Worm (Caenorhabditis elegans) whole organism, L4 larva: Measurements from ENCODE around the gene try-12.

ENCODE experiments used
- T26A8.4 ChIP-seq: fragments of 200-800 bp; sonication (Bioruptor generic); IDR thresholded peaks from 2 replicates; pipeline ENCODE4 v1.3.6; 2022; ENCODE audit warnings: missing genetic modification characterization, missing compliant biosample characterization
- ZK546.5 ChIP-seq, 2 experiments: sonication (generic microtip); optimal IDR thresholded peaks; 2 replicates each; lab custom pipeline; 2017; ENCODE audit warnings: missing biosample characterization in 2 of 2, missing genetic modification characterization in 2 of 2
- ama-1 ChIP-seq: fragments of 150-350 bp; optimal IDR thresholded peaks from 2 replicates; lab custom pipeline; 2014; ENCODE audit warnings: inconsistent platforms, mixed read lengths
- arid-1 ChIP-seq: fragments of 200-800 bp; sonication (Bioruptor generic); conservative IDR thresholded peaks from 2 replicates; pipeline ENCODE4 v1.3.6; 2022; ENCODE audit warnings: missing genetic modification reagents, missing genetic modification characterization, missing compliant biosample characterization
- daf-16 ChIP-seq, 3 experiments: sonication (generic microtip); optimal IDR thresholded peaks; 2 replicates each; lab custom pipeline; 2016 to 2017; ENCODE audit warnings: missing genetic modification characterization in 3 of 3, missing genetic modification reagents in 3 of 3, mild to moderate bottlenecking in 2 of 3, missing compliant biosample characterization in 2 of 3, missing biosample characterization in 1 of 3, moderate library complexity in 1 of 3
- daf-19 ChIP-seq: fragments of 200-800 bp; sonication (Bioruptor generic); conservative IDR thresholded peaks from 2 replicates; pipeline ENCODE4 v1.3.6; 2022; ENCODE audit warnings: missing genetic modification characterization, missing compliant biosample characterization
- daf-8 ChIP-seq: fragments of 200-800 bp; sonication (Bioruptor generic); IDR thresholded peaks from 2 replicates; pipeline ENCODE4 v1.3.6; 2022; ENCODE audit warnings: missing genetic modification characterization, missing compliant biosample characterization
- dmd-6 ChIP-seq: fragments of 200-800 bp; sonication (Bioruptor generic); IDR thresholded peaks from 2 replicates; pipeline ENCODE4 v1.3.6; 2022; ENCODE audit warnings: missing genetic modification reagents, missing genetic modification characterization, missing compliant biosample characterization
- egl-27 ChIP-seq: sonication (generic microtip); optimal IDR thresholded peaks from 3 replicates; lab custom pipeline; 2017; ENCODE audit warnings: missing biosample characterization, missing genetic modification reagents, missing genetic modification characterization
- hif-1 ChIP-seq, 2 experiments: sonication (generic microtip); optimal IDR thresholded peaks; 2 replicates each; lab custom pipeline; 2016 to 2017; ENCODE audit warnings: missing compliant biosample characterization in 2 of 2, missing genetic modification characterization in 2 of 2, missing genetic modification reagents in 2 of 2, missing genotype in 2 of 2, mild to moderate bottlenecking in 1 of 2
- hlh-11 ChIP-seq: fragments of 200-800 bp; sonication (Bioruptor generic); optimal IDR thresholded peaks from 2 replicates; lab custom pipeline; 2018; ENCODE audit warnings: mild to moderate bottlenecking, missing genetic modification characterization, missing compliant biosample characterization
- hlh-30 ChIP-seq: sonication (generic microtip); optimal IDR thresholded peaks from 2 replicates; lab custom pipeline; 2017; ENCODE audit warnings: antibody characterized with exemption, mild to moderate bottlenecking, missing genetic modification characterization, missing compliant biosample characterization; ENCODE audit not compliant: insufficient read depth
- lin-1 ChIP-seq: fragments of 200-800 bp; sonication (Bioruptor generic); IDR thresholded peaks from 2 replicates; pipeline ENCODE4 v1.3.6; 2022; ENCODE audit warnings: missing genetic modification reagents, missing genetic modification characterization, missing compliant biosample characterization
- lin-15B ChIP-seq: fragments of 150-350 bp; sonication (generic microtip); optimal IDR thresholded peaks from 3 replicates; lab custom pipeline; 2014; ENCODE audit warnings: missing biosample characterization, missing genetic modification characterization
- lin-29 ChIP-seq: fragments of 200-800 bp; sonication (Bioruptor generic); IDR thresholded peaks from 2 replicates; pipeline ENCODE4 v1.3.6; 2022; ENCODE audit warnings: missing genetic modification reagents, missing genetic modification characterization, missing compliant biosample characterization
- lin-38 ChIP-seq: fragments of 200-800 bp; sonication (Bioruptor generic); IDR thresholded peaks from 2 replicates; pipeline ENCODE4 v1.3.6; 2022; ENCODE audit warnings: missing genetic modification reagents, missing genetic modification characterization, missing compliant biosample characterization
- lsy-2 ChIP-seq, 2 experiments: fragments of 150-350 bp in 1 of 2; sonication (generic microtip) in 1 of 2; optimal IDR thresholded peaks; 2 replicates each; lab custom pipeline; 2014 to 2017; ENCODE audit warnings: missing biosample characterization in 2 of 2, missing genetic modification characterization in 2 of 2
- madf-9 ChIP-seq: fragments of 200-800 bp; sonication (Bioruptor generic); conservative IDR thresholded peaks from 2 replicates; pipeline ENCODE4 v1.3.6; 2022; ENCODE audit warnings: missing genetic modification reagents, missing genetic modification characterization, missing compliant biosample characterization
- mdl-1 ChIP-seq, 2 experiments: fragments of 150-350 bp in 1 of 2; sonication (generic microtip) in 1 of 2; optimal IDR thresholded peaks; 2 replicates each; lab custom pipeline; 2014 to 2017; ENCODE audit warnings: missing biosample characterization in 2 of 2, missing genetic modification characterization in 2 of 2
- mdt-29 ChIP-seq: fragments of 200-800 bp; sonication (Bioruptor generic); IDR thresholded peaks from 2 replicates; pipeline ENCODE4 v1.3.6; 2022; ENCODE audit warnings: missing genetic modification reagents, missing genetic modification characterization, missing compliant biosample characterization
- nhr-10 ChIP-seq: fragments of 150-350 bp; optimal IDR thresholded peaks from 2 replicates; lab custom pipeline; 2014; ENCODE audit warnings: missing biosample characterization, missing genetic modification characterization
- nhr-102 ChIP-seq: sonication (generic microtip); optimal IDR thresholded peaks from 2 replicates; lab custom pipeline; 2016; ENCODE audit warnings: mild to moderate bottlenecking, missing genetic modification characterization, moderate library complexity, missing compliant biosample characterization
- nhr-11 ChIP-seq: fragments of 150-350 bp; optimal IDR thresholded peaks from 2 replicates; lab custom pipeline; 2014; ENCODE audit warnings: missing biosample characterization, missing genetic modification characterization
- nhr-111 ChIP-seq: fragments of 200-800 bp; sonication (Bioruptor generic); optimal IDR thresholded peaks from 2 replicates; lab custom pipeline; 2018; ENCODE audit warnings: mild to moderate bottlenecking, missing genetic modification characterization, missing compliant biosample characterization
- nhr-42 ChIP-seq: fragments of 200-800 bp; sonication (Bioruptor generic); IDR thresholded peaks from 2 replicates; pipeline ENCODE4 v1.3.6; 2022; ENCODE audit warnings: missing genetic modification characterization, missing compliant biosample characterization
- rbr-2 ChIP-seq: sonication (generic microtip); optimal IDR thresholded peaks from 2 replicates; lab custom pipeline; 2016; ENCODE audit warnings: missing genotype, missing genetic modification characterization, missing compliant biosample characterization
- sdz-12 ChIP-seq: fragments of 200-800 bp; sonication (Bioruptor generic); optimal IDR thresholded peaks from 2 replicates; lab custom pipeline; 2018; ENCODE audit warnings: mild to moderate bottlenecking, missing genetic modification characterization, missing compliant biosample characterization
- set-16 ChIP-seq: fragments of 200-800 bp; sonication (Bioruptor generic); IDR thresholded peaks from 2 replicates; pipeline ENCODE4 v1.3.6; 2022; ENCODE audit warnings: missing genetic modification reagents, missing genetic modification characterization, missing compliant biosample characterization
- snpc-4 ChIP-seq: fragments of 150-350 bp; optimal IDR thresholded peaks from 2 replicates; lab custom pipeline; 2014; ENCODE audit warnings: missing biosample characterization, missing genetic modification characterization
- tag-97 ChIP-seq: fragments of 200-800 bp; sonication (Bioruptor generic); IDR thresholded peaks from 2 replicates; pipeline ENCODE4 v1.3.6; 2022; ENCODE audit warnings: missing genetic modification characterization, missing compliant biosample characterization
- unc-62 ChIP-seq, 3 experiments: fragments of 150-350 bp in 1 of 3; sonication (generic microtip); optimal IDR thresholded peaks in 2 of 3; peaks in 1 of 3; 1 replicate in 1 of 3; 2 replicates in 2 of 3; lab custom pipeline; 2014 to 2017; ENCODE audit warnings: missing biosample characterization in 3 of 3, missing genetic modification characterization in 3 of 3, missing genetic modification reagents in 3 of 3, missing genotype in 1 of 3
- zfp-2 ChIP-seq: sonication (generic microtip); optimal IDR thresholded peaks from 2 replicates; lab custom pipeline; 2016; ENCODE audit warnings: mild to moderate bottlenecking, missing genetic modification characterization, missing compliant biosample characterization
- zfp-3 ChIP-seq: fragments of 200-800 bp; sonication (Bioruptor generic); conservative IDR thresholded peaks from 2 replicates; pipeline ENCODE4 v1.3.6; 2022; ENCODE audit warnings: missing genetic modification reagents, missing genetic modification characterization, missing compliant biosample characterization
- zip-11 ChIP-seq: fragments of 200-800 bp; sonication (Bioruptor generic); IDR thresholded peaks from 2 replicates; pipeline ENCODE4 v1.3.6; 2022; ENCODE audit warnings: missing genetic modification characterization, missing compliant biosample characterization
- zip-2 ChIP-seq: fragments of 150-350 bp; optimal IDR thresholded peaks from 2 replicates; lab custom pipeline; 2014; ENCODE audit warnings: missing biosample characterization, missing genetic modification characterization

The try-12 gene

DNA sequence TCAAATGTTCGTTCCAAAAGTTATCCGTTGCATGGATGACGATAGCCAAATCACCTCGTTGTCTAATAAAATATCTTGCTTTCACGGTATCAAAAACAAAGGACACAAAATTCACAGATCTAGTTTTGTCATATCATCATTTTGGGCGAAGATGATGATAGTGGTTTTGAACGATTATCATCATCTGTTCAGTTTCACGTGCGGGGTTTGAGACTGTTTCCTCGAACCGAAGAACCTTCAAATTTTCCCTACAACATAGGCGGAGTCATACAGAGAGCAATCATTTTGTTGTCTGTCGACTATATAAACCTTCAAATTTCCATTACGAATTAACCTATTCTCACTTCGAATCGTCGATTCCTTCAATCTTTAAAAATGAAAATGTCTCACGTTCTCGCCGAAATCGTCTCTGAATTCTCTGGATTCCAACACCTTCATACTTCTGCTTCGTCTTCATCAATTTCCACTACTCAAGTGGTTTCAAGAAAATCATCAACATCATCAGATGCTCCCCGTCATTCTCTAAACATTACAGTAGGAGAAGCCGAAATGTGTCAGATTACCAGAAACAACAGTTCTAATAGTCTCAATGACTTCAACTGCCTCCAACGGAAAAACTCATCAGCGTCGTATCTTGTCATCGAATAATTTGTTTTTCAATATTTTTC, 35.9 kb upstream of the try-12 start, which contains the start of gene F18E3.11 (continued):
- TF ChIP-seq lsy-2 (tag; optimal IDR thresholded peaks at IDR 0.05; lab: Kevin White, UChicago) (no peak), mdt-29 (GFP tag; lab: Robert Waterston, UW) (peak; percentile 75; the same call in 1 of the 2 replicates), snpc-4 (tag; lab: Kevin White, UChicago) (no peak), hlh-11 (tag; lab: Kevin White, UChicago) (peak; percentile 71), ZK546.5 (tag; optimal IDR thresholded peaks at IDR 0.05; lab: Kevin White, UChicago) (no peak), daf-19 (GFP tag; lab: Robert Waterston, UW) (no peak), mdl-1 (tag; optimal IDR thresholded peaks at IDR 0.05; lab: Kevin White, UChicago) (peak in 1 of 2 experiments; percentile 69), egl-27 (tag; lab: Kevin White, UChicago) (no peak), nhr-10 (tag; lab: Kevin White, UChicago) (no peak), lin-1 (GFP tag; lab: Robert Waterston, UW) (no peak), daf-16 (GFP tag; optimal IDR thresholded peaks at IDR 0.05; lab: Kevin White, UChicago) (no peak), daf-16 (tag; optimal IDR thresholded peaks at IDR 0.05; lab: Kevin White, UChicago) (no peak), sdz-12 (no peak), nhr-111 (GFP tag; lab: Kevin White, UChicago) (no peak), tag-97 (GFP tag; lab: Robert Waterston, UW) (no peak), arid-1 (GFP tag; lab: Robert Waterston, UW) (no peak), nhr-102 (tag; lab: Kevin White, UChicago) (no peak), lin-15B (no peak), set-16 (GFP tag; lab: Robert Waterston, UW) (no peak), dmd-6 (GFP tag; lab: Robert Waterston, UW) (peak; percentile 23; the same call in 1 of the 2 replicates), nhr-11 (no peak), madf-9 (GFP tag; lab: Robert Waterston, UW) (no peak), zip-11 (GFP tag; lab: Robert Waterston, UW) (no peak), nhr-42 (GFP tag; lab: Robert Waterston, UW) (no peak), hif-1 (tag; optimal IDR thresholded peaks at IDR 0.05; lab: Kevin White, UChicago) (peak in 1 of 2 experiments; percentile 50), rbr-2 (tag; lab: Kevin White, UChicago) (no peak), zfp-3 (no peak), T26A8.4 (GFP tag; lab: Robert Waterston, UW) (0 out of 2 replicates have a peak, but pooled peaks have one; percentile 35), zfp-2 (tag; lab: Kevin White, UChicago) (no peak), zip-2 (tag; lab: Kevin White, UChicago) (no peak), daf-8 (GFP tag; lab: Robert Waterston, UW) (no peak), hlh-30 (tag; lab: Kevin White, UChicago) (peak; percentile 65), lin-29 (no peak), lin-38 (GFP tag; lab: Robert Waterston, UW) (no peak)

DNA sequence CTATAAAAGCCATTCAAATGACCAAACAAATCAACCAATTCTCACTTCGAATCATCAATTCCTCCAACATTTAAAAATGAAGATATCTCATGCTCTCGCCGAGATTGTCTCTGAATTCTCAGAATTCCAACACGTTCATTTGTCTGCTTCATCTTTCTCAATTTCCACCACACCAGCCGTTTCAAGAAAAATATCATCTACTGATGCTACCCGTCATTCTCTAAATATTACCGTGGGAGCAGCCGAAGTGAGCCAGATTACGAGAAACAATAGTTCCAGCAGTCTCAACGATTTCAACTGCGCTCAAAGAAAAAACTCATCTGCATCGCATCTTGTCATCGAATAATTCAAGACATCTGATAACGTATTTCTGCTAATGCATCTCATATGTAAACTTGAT, 34.2 kb upstream of the try-12 start, which contains the start of gene F18E3.12:
Gene F18E3.12, plus strand, starts transcription at position 77 of the 400 bp plus-strand sequence.
- TF ChIP-seq unc-62 (GFP tag; optimal IDR thresholded peaks at IDR 0.05 in 1 of 2; lab: Kevin White, UChicago) = no peak
- TF ChIP-seq unc-62 (tag; optimal IDR thresholded peaks at IDR 0.05; lab: Kevin White, UChicago) = no peak
- TF ChIP-seq ama-1 (lab: Kevin White, UChicago) = peak; percentile 96
